Worm (Caenorhabditis elegans) whole organism, late embryonic: Measurements from ENCODE around the gene sir-2.1.

ENCODE experiments used
- C08G9.2 ChIP-seq: sonication (generic microtip); optimal IDR thresholded peaks from 2 replicates; lab custom pipeline; 2016; ENCODE audit warnings: mild to moderate bottlenecking, missing genetic modification characterization, moderate library complexity, missing compliant biosample characterization
- C38D4.7 ChIP-seq: fragments of 200-800 bp; sonication (Bioruptor generic); optimal IDR thresholded peaks from 2 replicates; lab custom pipeline; 2018; ENCODE audit warnings: mild to moderate bottlenecking, missing genetic modification characterization, moderate library complexity, missing compliant biosample characterization
- F13H6.1 ChIP-seq: sonication (generic microtip); optimal IDR thresholded peaks from 2 replicates; lab custom pipeline; 2016; ENCODE audit warnings: missing genetic modification characterization, missing compliant biosample characterization
- K02D7.2 ChIP-seq: sonication (generic microtip); optimal IDR thresholded peaks from 2 replicates; lab custom pipeline; 2017; ENCODE audit warnings: mild to moderate bottlenecking, missing genetic modification characterization, missing compliant biosample characterization
- T23F11.4 ChIP-seq: fragments of 200-800 bp; sonication (Bioruptor generic); optimal IDR thresholded peaks from 2 replicates; lab custom pipeline; 2018; ENCODE audit warnings: mild to moderate bottlenecking, missing genetic modification characterization, missing compliant biosample characterization
- Y22D7AL.16 ChIP-seq: sonication (generic microtip); optimal IDR thresholded peaks from 2 replicates; lab custom pipeline; 2016; ENCODE audit warnings: missing genetic modification characterization, missing compliant biosample characterization
- ahr-1 ChIP-seq: sonication (generic microtip); optimal IDR thresholded peaks from 2 replicates; lab custom pipeline; 2016; ENCODE audit warnings: missing genetic modification characterization, missing compliant biosample characterization
- ceh-14 ChIP-seq: sonication (generic microtip); optimal IDR thresholded peaks from 2 replicates; lab custom pipeline; 2016; ENCODE audit warnings: missing genotype, missing genetic modification characterization, missing compliant biosample characterization
- ceh-18 ChIP-seq: sonication (generic microtip); optimal IDR thresholded peaks from 2 replicates; lab custom pipeline; 2016; ENCODE audit warnings: missing genetic modification characterization, missing compliant biosample characterization
- ceh-2 ChIP-seq: sonication (generic microtip); optimal IDR thresholded peaks from 2 replicates; lab custom pipeline; 2016; ENCODE audit warnings: missing genotype, missing genetic modification characterization, missing compliant biosample characterization
- ceh-22 ChIP-seq: sonication (generic microtip); optimal IDR thresholded peaks from 2 replicates; lab custom pipeline; 2017; ENCODE audit warnings: missing biosample characterization, missing genetic modification characterization
- ceh-24 ChIP-seq: sonication (generic microtip); optimal IDR thresholded peaks from 2 replicates; lab custom pipeline; 2016; ENCODE audit warnings: mild to moderate bottlenecking, missing genetic modification characterization, missing compliant biosample characterization
- ceh-30 ChIP-seq: fragments of 150-350 bp; optimal IDR thresholded peaks from 2 replicates; lab custom pipeline; 2014; ENCODE audit warnings: missing biosample characterization, missing genetic modification characterization
- ceh-31 ChIP-seq: sonication (generic microtip); optimal IDR thresholded peaks from 2 replicates; lab custom pipeline; 2016; ENCODE audit warnings: missing genetic modification characterization, missing compliant biosample characterization
- ceh-45 ChIP-seq: fragments of 200-800 bp; sonication (Bioruptor generic); IDR thresholded peaks from 2 replicates; pipeline ENCODE4 v1.3.6; 2022; ENCODE audit warnings: missing genetic modification reagents, missing genetic modification characterization, missing compliant biosample characterization
- che-1 ChIP-seq: sonication (generic microtip); optimal IDR thresholded peaks from 2 replicates; lab custom pipeline; 2016; ENCODE audit warnings: mild to moderate bottlenecking, missing genetic modification characterization, missing compliant biosample characterization
- dve-1 ChIP-seq: sonication (generic microtip); optimal IDR thresholded peaks from 2 replicates; lab custom pipeline; 2017; ENCODE audit warnings: antibody characterized with exemption, mild to moderate bottlenecking, missing genetic modification characterization, missing compliant biosample characterization
- elt-2 ChIP-seq: sonication (generic microtip); optimal IDR thresholded peaks from 2 replicates; lab custom pipeline; 2016; ENCODE audit warnings: missing genetic modification reagents, missing genetic modification characterization, missing compliant biosample characterization
- fax-1 ChIP-seq: sonication (generic microtip); optimal IDR thresholded peaks from 2 replicates; lab custom pipeline; 2016; ENCODE audit warnings: missing genotype, missing genetic modification characterization, missing compliant biosample characterization
- fkh-10 ChIP-seq: fragments of 150-350 bp; optimal IDR thresholded peaks from 2 replicates; lab custom pipeline; 2014; ENCODE audit warnings: missing biosample characterization, missing genetic modification reagents, missing genetic modification characterization
- fkh-6 ChIP-seq: sonication (generic microtip); optimal IDR thresholded peaks from 2 replicates; lab custom pipeline; 2016; ENCODE audit warnings: missing genetic modification characterization, missing compliant biosample characterization
- hlh-13 ChIP-seq: fragments of 200-800 bp; sonication (Bioruptor generic); optimal IDR thresholded peaks from 2 replicates; lab custom pipeline; 2018; ENCODE audit warnings: mild to moderate bottlenecking, missing genetic modification characterization, missing compliant biosample characterization
- hlh-6 ChIP-seq: sonication (generic microtip); optimal IDR thresholded peaks from 2 replicates; lab custom pipeline; 2016; ENCODE audit warnings: missing genotype, missing genetic modification characterization, missing compliant biosample characterization
- lin-11 ChIP-seq: fragments of 200-800 bp; sonication (Bioruptor generic); optimal IDR thresholded peaks from 2 replicates; lab custom pipeline; 2018; ENCODE audit warnings: mild to moderate bottlenecking, missing genetic modification characterization, missing compliant biosample characterization
- madf-2 ChIP-seq: sonication (generic microtip); optimal IDR thresholded peaks from 2 replicates; lab custom pipeline; 2017; ENCODE audit warnings: missing genetic modification characterization, missing compliant biosample characterization
- mec-3 ChIP-seq: sonication (generic microtip); optimal IDR thresholded peaks from 2 replicates; lab custom pipeline; 2016; ENCODE audit warnings: borderline replicate concordance, missing genetic modification characterization, missing compliant biosample characterization
- nfya-1 ChIP-seq: sonication (generic microtip); optimal IDR thresholded peaks from 2 replicates; lab custom pipeline; 2017; ENCODE audit warnings: missing genetic modification characterization, mild to moderate bottlenecking, missing compliant biosample characterization, antibody characterized with exemption, moderate library complexity
- nhr-232 ChIP-seq: sonication (generic microtip); optimal IDR thresholded peaks from 2 replicates; lab custom pipeline; 2016; ENCODE audit warnings: missing genetic modification characterization, missing compliant biosample characterization
- npax-4 ChIP-seq: sonication (generic microtip); optimal IDR thresholded peaks from 2 replicates; lab custom pipeline; 2016; ENCODE audit warnings: missing genetic modification characterization, missing compliant biosample characterization
- pros-1 ChIP-seq: fragments of 150-350 bp; optimal IDR thresholded peaks from 2 replicates; lab custom pipeline; 2014; ENCODE audit warnings: missing biosample characterization, missing genetic modification reagents, missing genetic modification characterization
- rnt-1 ChIP-seq: sonication (generic microtip); optimal IDR thresholded peaks from 2 replicates; lab custom pipeline; 2016; ENCODE audit warnings: missing genetic modification characterization, missing compliant biosample characterization
- sdc-2 ChIP-seq: sonication (generic microtip); optimal IDR thresholded peaks from 2 replicates; lab custom pipeline; 2016; ENCODE audit warnings: missing genotype, missing genetic modification characterization, missing compliant biosample characterization
- sox-2 ChIP-seq: fragments of 200-800 bp; sonication (Bioruptor generic); IDR thresholded peaks from 2 replicates; pipeline ENCODE4 v1.3.6; 2022; ENCODE audit warnings: missing genetic modification reagents, missing genetic modification characterization, missing compliant biosample characterization
- tbx-2 ChIP-seq: sonication (generic microtip); optimal IDR thresholded peaks from 2 replicates; lab custom pipeline; 2016; ENCODE audit warnings: missing genetic modification characterization, missing compliant biosample characterization
- tbx-7 ChIP-seq: sonication (generic microtip); optimal IDR thresholded peaks from 2 replicates; lab custom pipeline; 2016; ENCODE audit warnings: missing genotype, missing genetic modification characterization, missing compliant biosample characterization
- ttx-3 ChIP-seq: sonication (generic microtip); optimal IDR thresholded peaks from 2 replicates; lab custom pipeline; 2016; ENCODE audit warnings: missing genetic modification reagents, missing genetic modification characterization, missing compliant biosample characterization
- unc-42 ChIP-seq: sonication (generic microtip); optimal IDR thresholded peaks from 2 replicates; lab custom pipeline; 2016; ENCODE audit warnings: missing genotype, missing genetic modification characterization, missing compliant biosample characterization
- unc-55 ChIP-seq: sonication (generic microtip); optimal IDR thresholded peaks from 2 replicates; lab custom pipeline; 2017; ENCODE audit warnings: missing biosample characterization, missing genetic modification reagents, missing genetic modification characterization

Gene sir-2.1

DNA sequence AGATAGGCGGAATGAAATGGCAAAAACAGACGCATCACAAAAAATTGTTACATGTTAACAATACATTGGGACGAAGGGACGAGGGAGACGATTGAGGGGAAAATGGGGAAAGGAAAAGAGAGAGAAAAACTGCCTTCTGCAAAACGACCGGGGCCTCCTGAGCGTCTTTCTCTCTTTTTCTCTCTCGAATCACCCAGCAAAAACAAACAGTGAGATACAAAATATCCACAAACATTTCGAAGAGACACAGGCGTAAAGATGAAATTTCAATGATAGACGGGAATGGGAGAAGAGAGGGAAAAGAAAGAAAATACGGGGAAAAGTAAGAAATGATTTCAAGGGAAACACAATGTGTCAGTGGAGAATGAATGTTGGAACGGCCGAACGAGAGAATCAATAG, 20.0 kb downstream of the sir-2.1 start:
- peak; percentile 8 for TF ChIP-seq nhr-232 (tag; lab: Kevin White, UChicago)
- peak; percentile 9 for TF ChIP-seq pros-1 (tag; lab: Kevin White, UChicago)
- no peak for TF ChIP-seq che-1 (tag; lab: Kevin White, UChicago)
- no peak for TF ChIP-seq T23F11.4 (GFP tag; lab: Kevin White, UChicago)
- peak; percentile 53 for TF ChIP-seq unc-55 (GFP tag; lab: Kevin White, UChicago)
- peak; percentile 0 for TF ChIP-seq dve-1
- TF ChIP-seq ceh-24, result no peak
- TF ChIP-seq npax-4 (tag; lab: Kevin White, UChicago), result no peak
- TF ChIP-seq nfya-1, result peak; percentile 56
- peak; percentile 66 for TF ChIP-seq ceh-18 (tag; lab: Kevin White, UChicago)
- peak; percentile 56 for TF ChIP-seq tbx-2
- no peak for TF ChIP-seq C38D4.7 (GFP tag; lab: Kevin White, UChicago)
- TF ChIP-seq ceh-45 (GFP tag; lab: Robert Waterston, UW), result no peak
- no peak for TF ChIP-seq sdc-2
- TF ChIP-seq madf-2 (tag; lab: Kevin White, UChicago), result no peak
- peak; percentile 30 for TF ChIP-seq ceh-31
- TF ChIP-seq hlh-13 (GFP tag; lab: Kevin White, UChicago), result no peak
- TF ChIP-seq ttx-3, result no peak
- TF ChIP-seq elt-2 (tag; lab: Kevin White, UChicago), result no peak
- TF ChIP-seq, all 69 proteins: peak for 8

DNA sequence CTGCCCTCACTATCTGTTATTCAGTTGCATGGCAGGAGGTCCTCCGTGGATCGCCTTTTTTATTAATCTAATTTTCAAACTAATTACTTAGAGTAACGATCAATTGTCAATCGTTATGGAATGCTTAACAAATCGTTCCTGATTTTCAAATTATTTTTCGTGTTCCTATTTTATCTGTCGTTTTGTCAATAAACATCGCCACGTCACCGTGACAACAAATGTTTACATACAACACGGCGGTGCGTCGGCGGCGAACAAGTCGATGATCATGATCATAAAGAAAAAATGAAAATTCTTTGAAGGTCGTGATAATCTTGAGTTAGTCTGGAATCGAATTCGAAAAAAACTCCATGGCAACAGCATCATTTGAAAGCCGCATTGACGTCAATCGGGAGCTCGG, 20.5 kb downstream of the sir-2.1 start:
- TF ChIP-seq F13H6.1 (tag; lab: Kevin White, UChicago) (no peak), madf-2 (tag; lab: Kevin White, UChicago) (no peak), K02D7.2 (tag; lab: Kevin White, UChicago) (no peak), T23F11.4 (GFP tag; lab: Kevin White, UChicago) (no peak), fkh-6 (tag; lab: Kevin White, UChicago) (no peak), unc-42 (tag; lab: Kevin White, UChicago) (no peak), ahr-1 (tag; lab: Kevin White, UChicago) (no peak), Y22D7AL.16 (no peak), hlh-6 (tag; lab: Kevin White, UChicago) (no peak), mec-3 (tag; lab: Kevin White, UChicago) (no peak), tbx-7 (tag; lab: Kevin White, UChicago) (no peak), unc-55 (GFP tag; lab: Kevin White, UChicago) (no peak), lin-11 (tag; lab: Kevin White, UChicago) (no peak)

DNA sequence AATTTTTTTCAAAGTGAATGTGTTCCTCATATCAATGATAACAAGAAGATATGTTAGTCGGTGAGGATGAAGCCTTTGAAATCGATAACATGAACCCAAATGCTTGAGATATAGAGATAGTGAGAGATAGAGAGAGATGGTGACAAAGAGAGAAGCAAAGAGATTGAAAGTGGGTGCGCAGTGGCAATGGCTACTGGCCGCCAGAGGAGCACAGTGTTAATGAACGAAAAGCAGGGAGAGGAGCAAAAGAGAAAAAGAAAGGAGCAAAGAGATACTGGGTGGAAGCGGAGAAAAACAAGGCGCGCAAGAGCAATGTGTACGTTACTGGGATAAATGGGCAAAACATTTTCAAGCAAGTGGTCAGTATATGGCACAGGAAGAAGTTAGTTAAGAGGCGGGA, 21.4 kb downstream of the sir-2.1 start:
- peak; percentile 43 for TF ChIP-seq F13H6.1 (tag; lab: Kevin White, UChicago)
- TF ChIP-seq nfya-1, result peak; percentile 67
- peak; percentile 12 for TF ChIP-seq hlh-6 (tag; lab: Kevin White, UChicago)
- peak; percentile 40 for TF ChIP-seq unc-42 (tag; lab: Kevin White, UChicago)
- no peak for TF ChIP-seq Y22D7AL.16
- TF ChIP-seq ceh-18 (tag; lab: Kevin White, UChicago), result peak; percentile 69
- peak; percentile 51 for TF ChIP-seq fax-1 (tag; lab: Kevin White, UChicago)
- TF ChIP-seq ceh-14, result peak; percentile 30
- no peak for TF ChIP-seq sox-2
- peak; percentile 75 for TF ChIP-seq ceh-31
- no peak for TF ChIP-seq ceh-2 (tag; lab: Kevin White, UChicago)
- TF ChIP-seq tbx-2, result peak; percentile 58
- no peak for TF ChIP-seq ceh-30 (tag; lab: Kevin White, UChicago)
- TF ChIP-seq unc-55 (GFP tag; lab: Kevin White, UChicago), result peak; percentile 40
- TF ChIP-seq sdc-2, result no peak
- TF ChIP-seq rnt-1 (tag; lab: Kevin White, UChicago), result peak; percentile 23

DNA sequence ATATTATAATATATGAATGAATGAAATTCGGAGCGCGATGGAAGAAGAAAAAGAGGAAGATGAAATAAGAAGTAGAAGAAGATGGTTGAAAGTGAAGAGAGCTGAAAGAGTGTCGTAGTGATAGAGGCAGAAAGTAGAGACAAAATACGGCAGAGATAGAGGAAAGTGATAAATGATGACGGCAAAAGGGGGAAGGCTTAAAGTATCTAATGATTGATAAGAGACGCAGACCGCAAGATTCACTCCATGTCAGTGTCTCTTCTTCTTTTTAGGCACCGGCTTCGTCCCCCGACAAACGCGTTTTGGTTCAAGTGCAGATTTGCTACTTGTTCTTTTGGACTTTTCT, 23.7 kb downstream of the sir-2.1 start:
- TF ChIP-seq dve-1, result peak; percentile 61
- TF ChIP-seq ceh-2 (tag; lab: Kevin White, UChicago), result no peak
- TF ChIP-seq pros-1 (tag; lab: Kevin White, UChicago), result peak; percentile 49
- TF ChIP-seq ceh-22, result peak; percentile 6
- no peak for TF ChIP-seq fkh-10 (GFP tag; lab: Kevin White, UChicago)
- TF ChIP-seq unc-55 (GFP tag; lab: Kevin White, UChicago), result peak; percentile 57
- TF ChIP-seq elt-2 (tag; lab: Kevin White, UChicago), result peak; percentile 59
- TF ChIP-seq ceh-18 (tag; lab: Kevin White, UChicago), result peak; percentile 13
- no peak for TF ChIP-seq C08G9.2 (tag; lab: Kevin White, UChicago)
- TF ChIP-seq, all 69 proteins: peak for 6
